Fruit fly (Drosophila melanogaster): Measurements from ENCODE around the gene CG7054.

DNA sequence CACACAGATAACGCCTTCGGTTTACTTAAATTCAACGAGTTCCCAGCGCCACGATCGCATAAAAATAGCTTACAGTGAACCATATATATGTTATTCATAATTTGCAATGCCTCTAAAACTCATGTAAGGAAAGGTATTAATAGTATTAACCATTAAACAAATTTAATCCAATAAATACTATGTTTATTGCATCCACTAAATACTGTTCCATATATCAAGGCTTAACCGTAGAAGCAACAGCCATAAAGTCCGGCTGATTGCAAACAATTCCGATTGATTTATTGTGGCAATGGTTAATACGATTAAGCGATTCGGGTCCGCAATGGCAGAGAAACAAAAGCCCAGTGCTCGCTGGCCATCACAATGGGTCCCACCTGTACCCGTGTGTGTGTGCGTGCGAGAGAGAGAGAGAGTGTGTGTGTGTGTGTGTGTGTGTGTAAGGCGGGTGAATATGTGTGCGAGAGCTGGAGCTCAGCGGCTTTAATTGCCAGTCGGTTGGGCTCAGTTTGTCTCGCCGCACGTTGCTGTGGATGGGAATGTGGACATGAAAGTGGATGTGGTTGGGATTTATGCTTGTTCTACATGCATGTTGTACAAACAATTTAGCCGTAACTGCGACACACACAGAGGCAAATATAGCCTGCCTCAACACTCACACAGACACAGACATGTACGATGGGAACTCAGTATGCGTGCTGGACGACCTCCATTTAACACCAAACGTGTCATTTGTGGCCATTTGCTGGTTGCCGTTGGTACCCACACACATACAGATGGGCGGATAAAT lies 29.9 kb downstream of the CG7054 start:
- no peak for TF ChIP-seq CTCF (optimal IDR thresholded peaks at IDR 0.05)
- TF ChIP-seq CG8478 (optimal IDR thresholded peaks at IDR 0.05) = no peak
